Worm (Caenorhabditis elegans) whole organism, young adult: ENCODE measurements around the gene Y53C12A.8.

Experiments used
- B0019.2 ChIP-seq: fragments of 200-800 bp; sonication (Bioruptor generic); conservative IDR thresholded peaks from 2 replicates; pipeline ENCODE4 v1.3.6; 2022; ENCODE audit warnings: missing genetic modification reagents, missing genetic modification characterization, missing compliant biosample characterization
- B0261.1 ChIP-seq: sonication (generic microtip); optimal IDR thresholded peaks from 2 replicates; lab custom pipeline; 2016; ENCODE audit warnings: mild to moderate bottlenecking, missing genetic modification characterization, moderate library complexity, missing compliant biosample characterization
- B0336.3 ChIP-seq: fragments of 200-800 bp; sonication (Bioruptor generic); IDR thresholded peaks from 2 replicates; pipeline ENCODE4 v1.3.6; 2022; ENCODE audit warnings: missing genetic modification characterization, missing compliant biosample characterization
- C17E4.6 ChIP-seq: fragments of 200-800 bp; sonication (Bioruptor generic); IDR thresholded peaks from 2 replicates; pipeline ENCODE4 v1.3.6; 2022; ENCODE audit warnings: missing genetic modification reagents, missing genetic modification characterization, missing compliant biosample characterization
- F37B4.10 ChIP-seq: fragments of 200-800 bp; sonication (Bioruptor generic); IDR thresholded peaks from 2 replicates; pipeline ENCODE4 v1.3.6; 2022; ENCODE audit warnings: missing genetic modification characterization, missing compliant biosample characterization
- F39B2.1 ChIP-seq: fragments of 200-800 bp; sonication (Bioruptor generic); IDR thresholded peaks from 2 replicates; pipeline ENCODE4 v1.3.6; 2022; ENCODE audit warnings: missing genetic modification reagents, missing genetic modification characterization, missing compliant biosample characterization
- F52B5.7 ChIP-seq: sonication (generic microtip); optimal IDR thresholded peaks from 2 replicates; lab custom pipeline; 2016; ENCODE audit warnings: mild to moderate bottlenecking, missing genetic modification characterization, missing compliant biosample characterization
- F55B11.4 ChIP-seq: sonication (generic microtip); optimal IDR thresholded peaks from 2 replicates; lab custom pipeline; 2016; ENCODE audit warnings: missing compliant biosample characterization, missing genetic modification characterization, borderline replicate concordance; ENCODE audit not compliant: insufficient read depth
- K11D2.4 ChIP-seq: fragments of 200-800 bp; sonication (Bioruptor generic); IDR thresholded peaks from 2 replicates; pipeline ENCODE4 v1.3.6; 2022; ENCODE audit warnings: missing genetic modification reagents, missing genetic modification characterization, missing compliant biosample characterization
- Y56A3A.18 ChIP-seq: fragments of 200-800 bp; sonication (Bioruptor generic); IDR thresholded peaks from 2 replicates; pipeline ENCODE4 v1.3.6; 2022; ENCODE audit warnings: missing genetic modification reagents, missing genetic modification characterization, missing compliant biosample characterization
- Y95B8A.8 ChIP-seq: fragments of 200-800 bp; sonication (Bioruptor generic); IDR thresholded peaks from 2 replicates; pipeline ENCODE4 v1.3.6; 2022; ENCODE audit warnings: missing genetic modification reagents, missing genetic modification characterization, missing compliant biosample characterization
- akir-1 ChIP-seq: fragments of 200-800 bp; sonication (Bioruptor generic); optimal IDR thresholded peaks from 2 replicates; lab custom pipeline; 2018; ENCODE audit warnings: mild to moderate bottlenecking, missing genetic modification characterization, moderate library complexity, missing compliant biosample characterization
- athp-1 ChIP-seq: sonication (generic microtip); optimal IDR thresholded peaks from 2 replicates; lab custom pipeline; 2017; ENCODE audit warnings: mild to moderate bottlenecking, missing genetic modification characterization, missing compliant biosample characterization
- attf-5 ChIP-seq: fragments of 200-800 bp; sonication (Bioruptor generic); optimal IDR thresholded peaks from 2 replicates; lab custom pipeline; 2018; ENCODE audit warnings: mild to moderate bottlenecking, missing genetic modification characterization, missing compliant biosample characterization
- bed-2 ChIP-seq: fragments of 200-800 bp; sonication (Bioruptor generic); IDR thresholded peaks from 2 replicates; pipeline ENCODE4 v1.3.6; 2022; ENCODE audit warnings: missing genetic modification reagents, missing genetic modification characterization, missing compliant biosample characterization
- ccch-3 ChIP-seq: fragments of 200-800 bp; sonication (Bioruptor generic); optimal IDR thresholded peaks from 2 replicates; lab custom pipeline; 2018; ENCODE audit warnings: mild to moderate bottlenecking, missing genetic modification characterization, missing compliant biosample characterization
- cebp-1 ChIP-seq, 2 experiments: fragments of 200-800 bp in 1 of 2; sonication (Bioruptor generic) in 1 of 2; sonication (generic microtip) in 1 of 2; IDR thresholded peaks in 1 of 2; optimal IDR thresholded peaks in 1 of 2; 2 replicates each; pipeline versions ENCODE4 v1.3.6 to Lab custom; 2017 to 2022; ENCODE audit warnings: missing compliant biosample characterization in 2 of 2, missing genetic modification characterization in 2 of 2, mild to moderate bottlenecking in 1 of 2, missing genetic modification reagents in 1 of 2, moderate library complexity in 1 of 2
- ceh-100 ChIP-seq: fragments of 200-800 bp; sonication (Bioruptor generic); IDR thresholded peaks from 2 replicates; pipeline ENCODE4 v1.3.6; 2022; ENCODE audit warnings: missing genetic modification reagents, missing genetic modification characterization, missing compliant biosample characterization
- chd-7 ChIP-seq: sonication (generic microtip); optimal IDR thresholded peaks from 2 replicates; lab custom pipeline; 2016; ENCODE audit warnings: mild to moderate bottlenecking, missing genetic modification characterization, moderate library complexity, missing compliant biosample characterization
- dpl-1 ChIP-seq: fragments of 150-350 bp; optimal IDR thresholded peaks from 2 replicates; lab custom pipeline; 2014; ENCODE audit warnings: missing biosample characterization, missing genetic modification reagents, missing genetic modification characterization
- egrh-3 ChIP-seq: fragments of 200-800 bp; sonication (Bioruptor generic); IDR thresholded peaks from 2 replicates; pipeline ENCODE4 v1.3.6; 2022; ENCODE audit warnings: missing genetic modification reagents, missing genetic modification characterization, missing compliant biosample characterization
- ets-4 ChIP-seq: fragments of 200-800 bp; sonication (Bioruptor generic); optimal IDR thresholded peaks from 2 replicates; lab custom pipeline; 2018; ENCODE audit warnings: mild to moderate bottlenecking, missing genetic modification characterization, missing compliant biosample characterization
- hmg-1.2 ChIP-seq: fragments of 200-800 bp; sonication (Bioruptor generic); IDR thresholded peaks from 2 replicates; pipeline ENCODE4 v1.3.6; 2022; ENCODE audit warnings: missing genetic modification reagents, missing genetic modification characterization, missing compliant biosample characterization
- hrde-1 ChIP-seq: sonication (generic microtip); optimal IDR thresholded peaks from 2 replicates; lab custom pipeline; 2016; ENCODE audit warnings: missing genetic modification characterization, mild to moderate bottlenecking, missing compliant biosample characterization, moderate library complexity, missing genotype, missing genetic modification reagents, borderline replicate concordance
- lag-1 ChIP-seq: fragments of 200-800 bp; sonication (Bioruptor generic); IDR thresholded peaks from 2 replicates; pipeline ENCODE4 v1.3.6; 2022; ENCODE audit warnings: missing genetic modification reagents, missing genetic modification characterization, missing compliant biosample characterization
- let-526 ChIP-seq: fragments of 200-800 bp; sonication (Bioruptor generic); IDR thresholded peaks from 2 replicates; pipeline ENCODE4 v1.3.6; 2022; ENCODE audit warnings: missing genetic modification reagents, missing genetic modification characterization, missing compliant biosample characterization
- let-607 ChIP-seq, 2 experiments: fragments of 200-800 bp in 1 of 2; sonication (Bioruptor generic) in 1 of 2; sonication (generic microtip) in 1 of 2; optimal IDR thresholded peaks; 2 replicates each; lab custom pipeline; 2016 to 2018; ENCODE audit warnings: mild to moderate bottlenecking in 2 of 2, missing compliant biosample characterization in 2 of 2, missing genetic modification characterization in 2 of 2, moderate library complexity in 2 of 2, missing genotype in 1 of 2
- lin-40 ChIP-seq: sonication (generic microtip); optimal IDR thresholded peaks from 2 replicates; lab custom pipeline; 2016; ENCODE audit warnings: missing genetic modification characterization, mild to moderate bottlenecking, missing compliant biosample characterization, missing genotype, missing genetic modification reagents
- lin-54 ChIP-seq: fragments of 200-800 bp; sonication (Bioruptor generic); optimal IDR thresholded peaks from 2 replicates; lab custom pipeline; 2018; ENCODE audit warnings: mild to moderate bottlenecking, missing genetic modification characterization, missing compliant biosample characterization
- lsl-1 ChIP-seq: fragments of 200-800 bp; sonication (Bioruptor generic); optimal IDR thresholded peaks from 2 replicates; lab custom pipeline; 2018; ENCODE audit warnings: mild to moderate bottlenecking, missing genetic modification characterization, moderate library complexity, missing compliant biosample characterization
- madf-10 ChIP-seq: sonication (generic microtip); optimal IDR thresholded peaks from 2 replicates; lab custom pipeline; 2016; ENCODE audit warnings: mild to moderate bottlenecking, missing genetic modification characterization, missing compliant biosample characterization
- madf-3 ChIP-seq: fragments of 200-800 bp; sonication (Bioruptor generic); IDR thresholded peaks from 2 replicates; pipeline ENCODE4 v1.3.6; 2022; ENCODE audit warnings: missing genetic modification reagents, missing genetic modification characterization, missing compliant biosample characterization
- madf-6 ChIP-seq: fragments of 200-800 bp; sonication (Bioruptor generic); IDR thresholded peaks from 2 replicates; pipeline ENCODE4 v1.3.6; 2022; ENCODE audit warnings: missing genetic modification reagents, missing genetic modification characterization, missing compliant biosample characterization
- madf-8 ChIP-seq: fragments of 200-800 bp; sonication (Bioruptor generic); conservative IDR thresholded peaks from 2 replicates; pipeline ENCODE4 v1.3.6; 2022; ENCODE audit warnings: missing genetic modification reagents, missing genetic modification characterization, missing compliant biosample characterization
- mcd-1 ChIP-seq: fragments of 200-800 bp; sonication (Bioruptor generic); IDR thresholded peaks from 2 replicates; pipeline ENCODE4 v1.3.6; 2022; ENCODE audit warnings: missing genetic modification reagents, missing genetic modification characterization, missing compliant biosample characterization
- nfya-2 ChIP-seq: fragments of 200-800 bp; sonication (Bioruptor generic); IDR thresholded peaks from 2 replicates; pipeline ENCODE4 v1.3.6; 2022; ENCODE audit warnings: missing genetic modification reagents, missing genetic modification characterization, missing compliant biosample characterization
- pbrm-1 ChIP-seq: fragments of 200-800 bp; sonication (Bioruptor generic); IDR thresholded peaks from 2 replicates; pipeline ENCODE4 v1.3.6; 2022; ENCODE audit warnings: missing genetic modification reagents, missing genetic modification characterization, missing compliant biosample characterization
- rcor-1 ChIP-seq: fragments of 200-800 bp; sonication (Bioruptor generic); IDR thresholded peaks from 2 replicates; pipeline ENCODE4 v1.3.6; 2022; ENCODE audit warnings: missing genetic modification reagents, missing genetic modification characterization, missing compliant biosample characterization
- rec-8 ChIP-seq, 2 experiments: sonication (generic microtip); optimal IDR thresholded peaks; 2 replicates each; lab custom pipeline; 2016; ENCODE audit warnings: mild to moderate bottlenecking in 2 of 2, missing genetic modification characterization in 2 of 2, missing genetic modification reagents in 2 of 2, missing genotype in 2 of 2, missing biosample characterization in 1 of 2, missing compliant biosample characterization in 1 of 2, moderate library complexity in 1 of 2
- rpc-1 ChIP-seq, 2 experiments: fragments of 150-350 bp in 1 of 2; sonication (generic microtip) in 1 of 2; optimal IDR thresholded peaks; 2 replicates each; lab custom pipeline; 2014 to 2018; ENCODE audit warnings: missing biosample characterization in 1 of 2, missing genetic modification characterization in 1 of 2, missing genetic modification reagents in 1 of 2, missing genotype in 1 of 2
- snpc-1.3 ChIP-seq: sonication (generic microtip); optimal IDR thresholded peaks from 2 replicates; lab custom pipeline; 2017; ENCODE audit warnings: missing genetic modification characterization, mild to moderate bottlenecking, missing compliant biosample characterization, antibody characterized with exemption, moderate library complexity, missing genotype, missing genetic modification reagents; ENCODE audit not compliant: insufficient read depth
- unc-130 ChIP-seq: sonication (generic microtip); optimal IDR thresholded peaks from 2 replicates; lab custom pipeline; 2016; ENCODE audit warnings: missing genetic modification reagents, missing genetic modification characterization, missing compliant biosample characterization
- zim-3 ChIP-seq: sonication (generic microtip); optimal IDR thresholded peaks from 2 replicates; lab custom pipeline; 2017; ENCODE audit warnings: mild to moderate bottlenecking, missing genetic modification characterization, moderate library complexity, missing compliant biosample characterization
- ztf-25 ChIP-seq: fragments of 200-800 bp; sonication (Bioruptor generic); IDR thresholded peaks from 2 replicates; pipeline ENCODE4 v1.3.6; 2022; ENCODE audit warnings: missing genetic modification reagents, missing genetic modification characterization, missing compliant biosample characterization
- ztf-28 ChIP-seq: fragments of 200-800 bp; sonication (Bioruptor generic); IDR thresholded peaks from 2 replicates; pipeline ENCODE4 v1.3.6; 2022; ENCODE audit warnings: missing genetic modification reagents, missing genetic modification characterization, missing compliant biosample characterization

Gene Y53C12A.8

ce11 chrII:9716417-9717039, 16.3 kb upstream of the Y53C12A.8 start, which contains the start of gene wee-1.3 (continued):
- no peak for TF ChIP-seq rec-8 (tag; optimal IDR thresholded peaks at IDR 0.05; lab: Kevin White, UChicago)
- TF ChIP-seq attf-5 (GFP tag; lab: Kevin White, UChicago): peak; percentile 68
- TF ChIP-seq zim-3 (tag; lab: Kevin White, UChicago): no peak
- TF ChIP-seq akir-1 (GFP tag; lab: Kevin White, UChicago): no peak
- TF ChIP-seq lin-40 (tag; lab: Kevin White, UChicago): peak; percentile 52
- no peak for TF ChIP-seq K11D2.4
- no peak for TF ChIP-seq cebp-1 (GFP tag; IDR thresholded peaks at IDR 0.05; lab: Robert Waterston, UW)
- TF ChIP-seq cebp-1 (tag; optimal IDR thresholded peaks at IDR 0.05; lab: Kevin White, UChicago): peak; percentile 56
- peak; percentile 98 for TF ChIP-seq lin-54
- TF ChIP-seq F55B11.4 (tag; lab: Kevin White, UChicago): no peak
- TF ChIP-seq ccch-3 (GFP tag; lab: Kevin White, UChicago): no peak

- TF ChIP-seq F52B5.7 (tag; lab: Kevin White, UChicago) (no peak), lsl-1 (peak; percentile 23), madf-3 (no peak), bed-2 (no peak), ets-4 (GFP tag; lab: Kevin White, UChicago) (no peak), lag-1 (GFP tag; lab: Robert Waterston, UW) (no peak), chd-7 (tag; lab: Kevin White, UChicago) (no peak), F37B4.10 (GFP tag; lab: Robert Waterston, UW) (no peak), athp-1 (tag; lab: Kevin White, UChicago) (peak; percentile 25), Y56A3A.18 (no peak), hrde-1 (tag; lab: Kevin White, UChicago) (no peak), madf-10 (no peak), egrh-3 (GFP tag; lab: Robert Waterston, UW) (no peak), mcd-1 (GFP tag; lab: Robert Waterston, UW) (no peak), B0261.1 (tag; lab: Kevin White, UChicago) (peak; percentile 70), Y95B8A.8 (GFP tag; lab: Robert Waterston, UW) (no peak), pbrm-1 (GFP tag; lab: Robert Waterston, UW) (no peak), madf-6 (GFP tag; lab: Robert Waterston, UW) (peak; percentile 35; the same call in 1 of the 2 replicates), nfya-2 (GFP tag; lab: Robert Waterston, UW) (no peak), let-607 (tag; optimal IDR thresholded peaks at IDR 0.05; lab: Kevin White, UChicago) (no peak), let-526 (GFP tag; lab: Robert Waterston, UW) (no peak), B0019.2 (GFP tag; lab: Robert Waterston, UW) (no peak), unc-130 (GFP tag; lab: Kevin White, UChicago) (no peak), ceh-100 (GFP tag; lab: Robert Waterston, UW) (no peak), C17E4.6 (no peak), rcor-1 (GFP tag; lab: Robert Waterston, UW) (no peak), madf-8 (no peak), ztf-25 (GFP tag; lab: Robert Waterston, UW) (peak; percentile 71; the same call in 1 of the 2 replicates), B0336.3 (no peak), dpl-1 (GFP tag; lab: Kevin White, UChicago) (peak; percentile 13), hmg-1.2 (GFP tag; lab: Robert Waterston, UW) (peak; percentile 41; the same call in 1 of the 2 replicates), ztf-28 (GFP tag; lab: Robert Waterston, UW) (0 out of 2 replicates have a peak, but pooled peaks have one; percentile 25), rpc-1 (optimal IDR thresholded peaks at IDR 0.05; lab: Kevin White, UChicago) (peak; percentile 73), rpc-1 (tag; optimal IDR thresholded peaks at IDR 0.05; lab: Kevin White, UChicago) (peak; percentile 94), ccch-3 (GFP tag; lab: Kevin White, UChicago) (no peak), F39B2.1 (GFP tag; lab: Robert Waterston, UW) (no peak), snpc-1.3 (tag; lab: Kevin White, UChicago) (peak; percentile 33)
These were observed 12.8 kb upstream of the Y53C12A.8 start for ce11 chrII:9713083-9713482.
